Fruit fly (Drosophila melanogaster) S2 (cell line): ENCODE measurements around the gene CG14932.

Source experiments
- CG8478 ChIP-seq: fragments of >200 bp; optimal IDR thresholded peaks from 2 replicates; lab custom pipeline; 2018
- CTCF ChIP-seq, 2 experiments: fragments of >200 bp; optimal IDR thresholded peaks; 2 replicates each; lab custom pipeline; 2018

Gene CG14932

dm6 chr2L:11789690-11790089 lies at the start of gene CG14932:
CG14932 (plus strand) TSS chr2L:11789919.
- TF ChIP-seq CG8478 (lab: Kevin White, UChicago) = no peak
- TF ChIP-seq CTCF (optimal IDR thresholded peaks at IDR 0.05; lab: Kevin White, UChicago) = no peak

DNA sequence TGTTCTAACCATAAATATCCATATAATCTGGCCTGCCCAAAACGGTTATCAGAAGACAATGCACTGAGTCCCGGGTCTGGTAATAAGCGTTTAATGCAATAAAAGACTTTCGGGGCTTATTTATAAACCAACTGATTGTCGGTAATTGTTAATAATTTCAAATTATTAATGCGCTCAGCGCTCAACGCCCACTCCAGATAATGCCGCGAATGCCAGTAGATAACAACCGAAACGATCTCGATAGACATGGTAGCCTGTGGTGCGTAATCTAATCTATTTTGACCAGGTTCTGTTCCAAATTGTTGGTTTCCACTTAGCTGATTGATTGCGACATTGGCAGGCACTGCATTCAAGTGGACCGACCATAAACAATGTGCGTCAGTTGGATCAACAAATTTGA lies 49.1 kb upstream of the CG14932 start:
- no peak for TF ChIP-seq CG8478 (lab: Kevin White, UChicago)
- no peak for TF ChIP-seq CTCF (optimal IDR thresholded peaks at IDR 0.05; lab: Kevin White, UChicago)

- TF ChIP-seq CTCF (optimal IDR thresholded peaks at IDR 0.05; lab: Kevin White, UChicago) (no peak), CG8478 (lab: Kevin White, UChicago) (no peak)
Observed at dm6 chr2L:11753455-11753854, 36.3 kb upstream of the CG14932 start, which contains the start of gene CG42470. CG42470 (minus strand) TSS chr2L:11753555.

dm6 chr2L:11753922-11754321 lies 35.8 kb upstream of the CG14932 start, which contains the start of gene CG42471:
CG42471 (minus strand) TSS chr2L:11754022.
- TF ChIP-seq CTCF (optimal IDR thresholded peaks at IDR 0.05; lab: Kevin White, UChicago) = no peak
- no peak for TF ChIP-seq CG8478 (lab: Kevin White, UChicago)

DNA sequence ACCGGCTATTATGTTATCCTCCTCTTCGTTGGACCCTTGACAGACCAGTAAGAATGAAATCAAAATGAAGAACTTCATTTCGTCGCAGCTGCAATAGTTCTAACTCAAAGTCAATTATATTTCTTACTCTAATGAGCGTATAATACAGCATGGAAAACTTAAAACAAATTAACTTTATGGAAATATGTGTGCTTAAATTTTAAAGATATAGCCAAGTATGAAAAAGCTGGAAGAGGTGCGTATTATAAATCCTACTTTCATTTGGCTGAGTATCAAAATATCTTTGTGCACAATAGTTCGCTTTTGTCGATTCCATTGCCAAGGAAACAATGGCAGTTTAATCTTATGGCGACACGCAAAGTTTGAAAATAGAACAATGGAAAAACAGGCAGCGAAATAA lies 35.3 kb upstream of the CG14932 start, which contains the start of gene Sfp33A1:
Gene Sfp33A1 (minus strand): TSS at position 101 of the 400 bp plus-strand sequence.
- no peak for TF ChIP-seq CG8478 (lab: Kevin White, UChicago)
- TF ChIP-seq CTCF (optimal IDR thresholded peaks at IDR 0.05; lab: Kevin White, UChicago) = no peak

- TF ChIP-seq CG8478 (lab: Kevin White, UChicago) = no peak
- no peak for TF ChIP-seq CTCF (optimal IDR thresholded peaks at IDR 0.05; lab: Kevin White, UChicago)
Observed at dm6 chr2L:11788034-11788433, 1.7 kb upstream of the CG14932 start, which contains the start of gene CG14931. CG14931 (plus strand) TSS chr2L:11788334.

DNA sequence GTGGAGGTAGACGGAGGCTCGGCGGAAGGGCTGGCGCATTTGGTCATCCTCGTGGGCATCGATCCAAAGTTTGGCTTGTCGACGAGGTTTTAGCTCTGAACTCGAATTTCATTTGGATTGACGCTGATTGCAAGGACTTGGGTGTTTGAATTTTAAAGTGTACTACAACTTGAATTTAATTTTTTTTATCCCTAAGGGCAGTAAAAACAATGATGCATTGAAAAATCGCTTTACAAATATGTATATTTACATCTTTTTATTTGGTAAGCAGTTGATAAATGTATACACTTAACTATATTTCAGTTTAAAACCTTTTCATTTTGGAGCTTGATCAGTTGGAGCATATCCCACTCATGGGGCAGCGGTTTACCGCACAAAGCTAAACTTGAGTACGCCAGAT lies 2.5 kb downstream of the CG14932 start, which contains the start of gene Tsp33B:
Gene Tsp33B (minus strand): TSS at position 101 of the 400 bp plus-strand sequence.
- TF ChIP-seq CG8478 (lab: Kevin White, UChicago) = no peak
- no peak for TF ChIP-seq CTCF (optimal IDR thresholded peaks at IDR 0.05; lab: Kevin White, UChicago)

- TF ChIP-seq CTCF (optimal IDR thresholded peaks at IDR 0.05; lab: Kevin White, UChicago) (no peak), CG8478 (lab: Kevin White, UChicago) (no peak)
Observed at dm6 chr2L:11793986-11794385, 4.3 kb downstream of the CG14932 start, which contains the start of gene CG14937. CG14937 (minus strand) TSS chr2L:11794086.

DNA sequence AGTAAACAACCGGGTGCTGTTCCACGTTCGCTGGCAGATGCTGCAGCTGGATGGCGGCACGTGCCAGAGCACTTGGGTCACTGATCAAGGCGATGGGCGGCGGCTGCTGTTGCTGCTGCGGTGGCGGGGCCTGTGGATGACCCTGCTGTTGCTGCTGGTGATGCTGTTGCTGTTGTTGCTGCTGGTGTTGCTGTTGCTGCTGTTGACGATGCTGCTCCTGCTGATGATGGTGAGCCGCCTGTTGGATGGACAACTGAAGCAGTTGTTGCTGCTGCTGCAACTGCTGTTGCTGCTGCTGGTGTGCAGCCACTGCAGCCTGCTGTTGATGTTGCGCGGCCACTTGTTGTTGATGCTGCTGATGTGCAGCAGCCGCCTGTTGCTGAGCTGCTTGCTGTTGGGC lies 7.4 kb downstream of the CG14932 start:
- no peak for TF ChIP-seq CG8478 (lab: Kevin White, UChicago)

DNA sequence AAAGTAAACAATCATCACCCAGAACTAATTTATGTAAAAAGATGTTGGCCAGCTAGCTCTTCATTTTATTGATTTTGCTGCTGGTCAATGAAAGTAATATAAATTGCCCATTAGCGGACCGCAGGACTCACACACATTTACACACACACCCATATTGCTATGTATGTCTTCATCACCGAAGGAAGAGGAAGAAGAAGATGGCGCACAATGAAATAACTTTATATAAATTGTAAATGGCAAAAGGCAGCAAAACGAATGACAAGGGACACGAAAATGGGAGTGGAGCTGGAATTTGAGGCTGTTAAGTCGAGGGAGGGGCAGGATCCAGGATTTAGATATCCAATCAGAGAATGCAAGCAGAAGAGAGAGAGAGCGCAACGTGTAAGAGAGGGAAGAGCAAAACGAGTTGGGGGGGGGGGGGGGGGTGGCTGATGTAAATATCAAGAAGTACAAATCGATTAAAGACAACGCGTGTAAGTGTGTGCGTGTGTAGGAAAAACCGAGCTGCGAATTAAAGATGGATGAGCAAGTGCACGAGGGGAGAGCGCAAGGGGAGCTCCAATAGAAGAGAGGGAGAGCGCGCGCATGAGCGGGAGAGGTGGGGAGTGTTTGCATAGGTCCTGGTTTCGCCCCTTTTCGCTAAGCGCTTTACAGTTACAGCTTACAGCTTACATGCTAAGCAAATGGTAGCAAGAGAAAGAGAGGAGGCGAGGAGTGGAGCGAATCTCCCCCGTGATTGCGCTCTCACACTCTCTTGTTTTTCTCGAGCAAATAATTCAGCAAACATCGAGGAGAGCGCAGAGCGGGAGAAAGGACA lies 14.7 kb downstream of the CG14932 start:
- TF ChIP-seq CG8478 (lab: Kevin White, UChicago) (no peak), CTCF (optimal IDR thresholded peaks at IDR 0.05; lab: Kevin White, UChicago) (no peak)

- no peak for TF ChIP-seq CTCF (optimal IDR thresholded peaks at IDR 0.05; lab: Kevin White, UChicago)
- no peak for TF ChIP-seq CG8478 (lab: Kevin White, UChicago)
Observed at dm6 chr2L:11806022-11806700, 16.4 kb downstream of the CG14932 start.

DNA sequence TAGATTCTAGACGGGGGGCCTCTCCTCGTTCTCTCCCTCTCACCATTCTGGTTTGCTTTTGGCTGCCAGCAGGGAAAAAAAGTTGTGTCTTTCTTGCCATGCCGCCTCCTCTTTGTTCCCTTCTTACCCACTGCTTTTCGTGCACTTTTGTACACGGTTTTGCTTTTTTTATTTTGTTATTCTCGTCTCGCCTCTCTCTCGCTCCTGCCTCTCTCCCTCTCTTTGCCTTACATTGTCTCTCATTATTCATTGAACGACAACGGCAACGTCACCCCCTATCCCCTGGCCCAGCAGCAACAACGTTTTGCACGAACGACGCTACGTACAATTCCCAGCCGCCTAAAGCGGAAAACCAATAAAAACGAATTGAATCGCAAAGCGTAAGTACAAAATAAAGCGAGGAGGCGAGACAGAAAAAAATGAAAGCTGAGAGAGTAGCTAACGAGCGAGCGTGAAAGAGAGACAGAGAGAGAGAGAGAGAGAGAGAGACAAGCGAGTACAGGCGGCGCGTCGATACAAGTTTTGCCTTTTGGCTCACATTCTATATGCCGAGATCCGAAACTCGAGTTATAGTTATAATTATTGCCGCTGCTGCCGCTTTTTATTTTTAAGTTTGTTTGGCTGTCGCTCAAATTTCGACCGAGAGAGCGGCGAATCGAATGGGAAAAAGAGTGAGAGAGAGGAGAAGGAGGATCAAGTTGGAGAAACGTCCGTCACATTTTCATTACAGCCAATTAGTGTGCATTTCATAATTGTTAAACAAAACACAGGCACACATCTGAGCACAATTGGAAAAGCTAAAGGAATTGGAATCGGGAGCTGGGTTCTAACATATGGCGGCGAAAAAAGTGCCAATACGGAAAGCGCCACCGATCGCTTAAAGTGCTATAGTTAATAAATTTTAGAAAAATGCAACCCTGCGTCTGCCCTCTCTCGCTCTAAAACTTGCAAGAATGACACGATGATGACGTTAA lies 17.3 kb downstream of the CG14932 start:
- TF ChIP-seq CG8478 (lab: Kevin White, UChicago) = no peak
- no peak for TF ChIP-seq CTCF (optimal IDR thresholded peaks at IDR 0.05; lab: Kevin White, UChicago)

DNA sequence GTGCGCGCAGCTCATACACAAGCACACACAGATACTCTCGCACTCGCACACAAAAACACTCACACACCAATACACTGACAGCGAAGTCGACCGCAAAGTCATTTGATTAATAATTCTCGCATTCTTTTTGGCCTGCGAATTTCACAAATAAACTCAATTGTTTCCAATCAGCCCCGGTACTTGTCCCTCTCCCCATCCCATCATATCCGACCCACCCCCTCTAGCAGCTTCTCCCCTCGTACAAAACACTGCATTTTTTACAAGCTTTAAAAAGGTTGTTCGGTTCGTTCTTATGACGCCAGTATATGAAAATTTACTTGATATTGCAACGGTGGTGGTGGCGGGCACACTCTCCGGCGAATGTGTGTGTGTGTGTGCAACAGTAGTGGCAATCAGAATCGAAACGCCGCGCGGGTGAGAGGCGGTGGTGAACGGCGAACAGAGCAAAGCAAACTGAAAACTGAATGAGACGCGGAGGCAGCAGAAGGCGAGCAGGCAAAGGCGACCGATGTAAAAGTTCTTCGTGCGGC lies 18.0 kb downstream of the CG14932 start:
- no peak for TF ChIP-seq CG8478 (lab: Kevin White, UChicago)
- no peak for TF ChIP-seq CTCF (optimal IDR thresholded peaks at IDR 0.05; lab: Kevin White, UChicago)

- no peak for TF ChIP-seq CTCF (optimal IDR thresholded peaks at IDR 0.05; lab: Kevin White, UChicago)
- no peak for TF ChIP-seq CG8478 (lab: Kevin White, UChicago)
Observed at dm6 chr2L:11808327-11808701, 18.6 kb downstream of the CG14932 start.
